Fruit fly (Drosophila melanogaster): ENCODE data around the gene CG13919.

The CG13919 gene

dm6 chr3L:1690727-1691413 lies 45.6 kb downstream of the CG13919 start (continued):
- no peak for TF ChIP-seq CG6272 (GFP tag; IDR thresholded peaks at IDR 0.05)
- TF ChIP-seq CG32767 (GFP tag; IDR thresholded peaks at IDR 0.05), result no peak
- no peak for TF ChIP-seq CG4282 (GFP tag; optimal IDR thresholded peaks at IDR 0.05)
- TF ChIP-seq Awh (GFP tag; IDR thresholded peaks at IDR 0.05), result peak; percentile 33; the same call in 1 of the 2 replicates
- no peak for TF ChIP-seq NC2α (GFP tag; optimal IDR thresholded peaks at IDR 0.05)
- TF ChIP-seq Chrac-16 (GFP tag; optimal IDR thresholded peaks at IDR 0.05), result no peak
- no peak for TF ChIP-seq Mes4 (GFP tag; optimal IDR thresholded peaks at IDR 0.05)
- no peak for TF ChIP-seq CG13424 (tag; optimal IDR thresholded peaks at IDR 0.05)
- no peak for TF ChIP-seq CG7786 (GFP tag; optimal IDR thresholded peaks at IDR 0.05)
- peak; percentile 19 for TF ChIP-seq Jarid2 (GFP tag; optimal IDR thresholded peaks at IDR 0.05)

DNA sequence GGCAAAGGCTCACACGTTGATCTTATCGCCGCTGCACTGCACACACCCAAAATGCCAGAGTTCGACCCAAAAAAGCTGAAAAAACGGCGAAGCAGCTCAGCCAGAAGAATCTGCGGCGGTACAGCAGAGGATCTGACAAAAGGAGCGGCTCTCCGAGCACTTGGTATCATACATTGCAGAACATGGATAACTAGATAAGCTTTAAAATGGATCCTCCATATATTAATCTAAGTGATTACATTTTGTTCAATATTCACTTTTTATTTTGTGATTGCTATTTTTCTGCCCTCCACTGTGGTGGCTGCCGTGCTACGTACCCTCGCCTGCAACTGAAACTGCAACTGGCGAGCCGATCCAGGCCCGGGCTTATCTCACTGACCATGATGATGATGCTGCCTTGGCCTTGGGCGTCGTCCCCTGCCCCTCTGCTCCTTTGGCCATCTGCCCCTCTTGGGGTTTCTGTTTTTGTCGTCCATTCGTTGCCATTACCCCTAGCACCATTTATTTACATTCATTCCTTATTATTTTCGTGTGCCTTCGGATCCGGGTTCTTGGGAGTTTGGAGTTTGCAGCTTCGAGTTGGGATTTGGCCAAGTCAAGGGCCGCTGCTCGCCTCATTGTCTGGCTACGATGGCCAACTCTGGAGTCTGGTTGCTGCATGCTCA lies 47.0 kb downstream of the CG13919 start:
- TF ChIP-seq Drgx (GFP tag; IDR thresholded peaks at IDR 0.05), result peak; percentile 87
- TF ChIP-seq chm (GFP tag; IDR thresholded peaks at IDR 0.05), result no peak
- TF ChIP-seq CG17328 (GFP tag; IDR thresholded peaks at IDR 0.05), result peak; percentile 45
- no peak for TF ChIP-seq ranshi (GFP tag; IDR thresholded peaks at IDR 0.05)
- TF ChIP-seq Oaz (GFP tag; IDR thresholded peaks at IDR 0.05), result no peak
- TF ChIP-seq Oli (tag; optimal IDR thresholded peaks at IDR 0.05), result peak; percentile 25
- no peak for TF ChIP-seq jigr1 (GFP tag; IDR thresholded peaks at IDR 0.05)
- 0 out of 2 replicates have a peak, but pooled peaks have one; percentile 19 for TF ChIP-seq Rx (GFP tag; IDR thresholded peaks at IDR 0.05)
- TF ChIP-seq Adf1 (GFP tag; IDR thresholded peaks at IDR 0.05), result no peak
- no peak for TF ChIP-seq Vsx1 (GFP tag; optimal IDR thresholded peaks at IDR 0.05)
- TF ChIP-seq disco-r (GFP tag; optimal IDR thresholded peaks at IDR 0.05), result no peak
- no peak for TF ChIP-seq CG30020 (tag; optimal IDR thresholded peaks at IDR 0.05)
- no peak for TF ChIP-seq NfI (GFP tag; optimal IDR thresholded peaks at IDR 0.05)
- no peak for TF ChIP-seq CG4328 (GFP tag; optimal IDR thresholded peaks at IDR 0.05)
- 0 out of 3 replicates have a peak, but pooled peaks have one; percentile 23 for TF ChIP-seq CG11695 (GFP tag; IDR thresholded peaks at IDR 0.05)
- TF ChIP-seq da (GFP tag; optimal IDR thresholded peaks at IDR 0.05), result no peak
- TF ChIP-seq corto (GFP tag; optimal IDR thresholded peaks at IDR 0.05), result peak; percentile 65
- no peak for TF ChIP-seq sug (tag; optimal IDR thresholded peaks at IDR 0.05)
- TF ChIP-seq Gug (GFP tag; IDR thresholded peaks at IDR 0.05), result 0 out of 4 replicates have a peak, but pooled peaks have one; percentile 11
- TF ChIP-seq prd (optimal IDR thresholded peaks at IDR 0.05), result no peak
- TF ChIP-seq prd (GFP tag; IDR thresholded peaks at IDR 0.05), result peak; percentile 61; the same call in 2 of the 3 replicates
- TF ChIP-seq Bteb2 (GFP tag; optimal IDR thresholded peaks at IDR 0.05), result no peak
- TF ChIP-seq ind (GFP tag; optimal IDR thresholded peaks at IDR 0.05), result no peak
- TF ChIP-seq zfh1 (GFP tag; IDR thresholded peaks at IDR 0.05), result peak; percentile 49; the same call in 2 of the 3 replicates
- no peak for TF ChIP-seq abd-A (tag; optimal IDR thresholded peaks at IDR 0.05)
- peak; percentile 77 for TF ChIP-seq nom (GFP tag; optimal IDR thresholded peaks at IDR 0.05)
- TF ChIP-seq CG14965 (GFP tag; optimal IDR thresholded peaks at IDR 0.05; ENCODE audit: borderline replicate concordance), result no peak
- no peak for TF ChIP-seq emc (GFP tag; optimal IDR thresholded peaks at IDR 0.05)
- TF ChIP-seq D19A (tag; optimal IDR thresholded peaks at IDR 0.05), result no peak
- no peak for TF ChIP-seq tap (tag; optimal IDR thresholded peaks at IDR 0.05)
- no peak for TF ChIP-seq CG34224 (GFP tag; IDR thresholded peaks at IDR 0.05; ENCODE audit: partially characterized antibody)
- TF ChIP-seq H2.0 (GFP tag; IDR thresholded peaks at IDR 0.05), result no peak
- TF ChIP-seq bigmax (GFP tag; optimal IDR thresholded peaks at IDR 0.05), result no peak
- no peak for TF ChIP-seq Dad (GFP tag; optimal IDR thresholded peaks at IDR 0.05)
- TF ChIP-seq Gsc (GFP tag; IDR thresholded peaks at IDR 0.05), result no peak
- TF ChIP-seq CG1233 (GFP tag; optimal IDR thresholded peaks at IDR 0.05), result no peak
- TF ChIP-seq CG17385 (GFP tag; optimal IDR thresholded peaks at IDR 0.05), result no peak
- no peak for TF ChIP-seq Nf-YC (tag; optimal IDR thresholded peaks at IDR 0.05)
- no peak for TF ChIP-seq CG6254 (GFP tag; optimal IDR thresholded peaks at IDR 0.05)
